Worm (Caenorhabditis elegans): Measurements from ENCODE around the gene C08F8.2.

DNA sequence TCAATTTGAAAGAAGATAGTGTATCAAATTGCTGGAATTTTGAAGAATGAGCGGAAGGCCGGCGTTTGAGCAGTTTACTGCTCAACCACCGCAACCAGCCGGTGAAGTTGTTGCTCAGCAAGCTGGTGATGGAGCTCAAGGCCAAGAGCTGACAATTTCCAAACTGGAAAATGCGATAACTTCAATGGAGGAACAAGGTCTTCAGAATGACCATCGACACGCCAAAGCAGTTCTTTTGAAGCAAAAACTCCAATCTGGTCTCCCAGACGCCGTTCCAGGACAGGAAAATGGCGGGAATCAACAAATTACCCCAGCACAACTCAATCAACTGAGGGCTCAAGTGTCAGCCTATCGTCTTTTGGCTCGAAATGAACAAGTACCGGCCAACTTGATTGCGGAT lies 24.8 kb upstream of the C08F8.2 start:
- TF ChIP-seq elt-2 (tag; optimal IDR thresholded peaks at IDR 0.05) (no peak), fkh-10 (GFP tag; optimal IDR thresholded peaks at IDR 0.05) (no peak), lin-11 (tag; optimal IDR thresholded peaks at IDR 0.05) (no peak), ceh-45 (GFP tag; IDR thresholded peaks at IDR 0.05) (no peak), pha-4 (tag; optimal IDR thresholded peaks at IDR 0.05) (no peak)

Data from whole organism, late embryonic.